Worm (Caenorhabditis elegans) whole organism, L2 larva: Measurements from ENCODE around the gene Y50D4A.10.

Experiments
- ama-1 ChIP-seq: fragments of 150-350 bp; optimal IDR thresholded peaks from 2 replicates; lab custom pipeline; 2018; ENCODE audit warnings: inconsistent platforms
- ceh-82 ChIP-seq: fragments of 150-350 bp; optimal IDR thresholded peaks from 2 replicates; lab custom pipeline; 2014; ENCODE audit warnings: missing biosample characterization, missing genetic modification characterization
- elt-1 ChIP-seq: fragments of 150-350 bp; optimal IDR thresholded peaks from 2 replicates; lab custom pipeline; 2014; ENCODE audit warnings: missing biosample characterization, missing genetic modification characterization
- lin-13 ChIP-seq: fragments of 150-350 bp; optimal IDR thresholded peaks from 2 replicates; lab custom pipeline; 2014; ENCODE audit warnings: missing biosample characterization, missing genetic modification reagents, missing genetic modification characterization
- lin-39 ChIP-seq: fragments of 150-350 bp; optimal IDR thresholded peaks from 2 replicates; lab custom pipeline; 2014; ENCODE audit warnings: missing biosample characterization, missing genetic modification reagents, missing genetic modification characterization
- mdl-1 ChIP-seq, 2 experiments: fragments of 150-350 bp in 1 of 2; sonication (generic microtip) in 1 of 2; optimal IDR thresholded peaks; 2 replicates each; lab custom pipeline; 2017; ENCODE audit warnings: missing biosample characterization in 2 of 2, missing genetic modification characterization in 2 of 2
- nhr-11 ChIP-seq: fragments of 150-350 bp; optimal IDR thresholded peaks from 2 replicates; lab custom pipeline; 2014; ENCODE audit warnings: missing biosample characterization, missing genetic modification characterization
- nhr-12 ChIP-seq: fragments of 150-350 bp; optimal IDR thresholded peaks from 2 replicates; lab custom pipeline; 2014; ENCODE audit warnings: missing biosample characterization, missing genetic modification characterization
- nhr-77 ChIP-seq: fragments of 150-350 bp; optimal IDR thresholded peaks from 2 replicates; lab custom pipeline; 2014; ENCODE audit warnings: missing biosample characterization, missing genetic modification characterization
- sem-4 ChIP-seq: fragments of 150-350 bp; optimal IDR thresholded peaks from 2 replicates; lab custom pipeline; 2014; ENCODE audit warnings: missing biosample characterization, missing genetic modification reagents, missing genetic modification characterization
- skn-1 ChIP-seq: sonication (generic microtip); optimal IDR thresholded peaks from 2 replicates; lab custom pipeline; 2017; ENCODE audit warnings: missing biosample characterization, missing genetic modification characterization
- snpc-4 ChIP-seq: fragments of 150-350 bp; optimal IDR thresholded peaks from 2 replicates; lab custom pipeline; 2014; ENCODE audit warnings: missing biosample characterization, missing genetic modification characterization
- unc-62 ChIP-seq: fragments of 150-350 bp; optimal IDR thresholded peaks from 2 replicates; lab custom pipeline; 2014; ENCODE audit warnings: missing biosample characterization, missing genetic modification reagents, missing genetic modification characterization
- zag-1 ChIP-seq: fragments of 150-350 bp; optimal IDR thresholded peaks from 2 replicates; lab custom pipeline; 2014; ENCODE audit warnings: missing biosample characterization, missing genetic modification characterization

- TF ChIP-seq sem-4 (tag; lab: Kevin White, UChicago) (peak; percentile 36), mdl-1 (tag; optimal IDR thresholded peaks at IDR 0.05; lab: Kevin White, UChicago) (no peak), skn-1 (tag; lab: Kevin White, UChicago) (no peak), ama-1 (peak; percentile 1), lin-39 (tag; lab: Kevin White, UChicago) (no peak), nhr-12 (tag; lab: Kevin White, UChicago) (no peak), snpc-4 (tag; lab: Kevin White, UChicago) (peak; percentile 18), ceh-82 (tag; lab: Kevin White, UChicago) (no peak), nhr-77 (tag; lab: Kevin White, UChicago) (no peak), lin-13 (GFP tag; lab: Kevin White, UChicago) (peak; percentile 64), nhr-11 (tag; lab: Kevin White, UChicago) (no peak), zag-1 (no peak), elt-1 (tag; lab: Kevin White, UChicago) (no peak), unc-62 (GFP tag; lab: Kevin White, UChicago) (no peak)
Observed at ce11 chrV:1263939-1264823, 43.8 kb upstream of the Y50D4A.10 start, which contains the start of the genes rab-1 and C39F7.5.
